Worm (Caenorhabditis elegans): ENCODE data around the gene C41H7.9.

ce11 chrII:2973940-2974402, 38.1 kb downstream of the C41H7.9 start:
- TF ChIP-seq F16B12.6 (tag; optimal IDR thresholded peaks at IDR 0.05): peak; percentile 38
- peak; percentile 42 for TF ChIP-seq fkh-4 (tag; optimal IDR thresholded peaks at IDR 0.05; ENCODE audit: borderline replicate concordance)
- peak; percentile 94 for TF ChIP-seq lin-13 (GFP tag; optimal IDR thresholded peaks at IDR 0.05)
- TF ChIP-seq zag-1 (tag; optimal IDR thresholded peaks at IDR 0.05): peak; percentile 28
- no peak for TF ChIP-seq pqm-1 (tag; optimal IDR thresholded peaks at IDR 0.05)
- peak; percentile 57 for TF ChIP-seq ama-1 (optimal IDR thresholded peaks at IDR 0.05)
- TF ChIP-seq nhr-76 (tag; optimal IDR thresholded peaks at IDR 0.05): peak; percentile 56
- peak; percentile 90 for TF ChIP-seq nhr-11 (tag; optimal IDR thresholded peaks at IDR 0.05)
- peak; percentile 84 for TF ChIP-seq snpc-4 (tag; optimal IDR thresholded peaks at IDR 0.05)
- TF ChIP-seq nhr-90 (tag; optimal IDR thresholded peaks at IDR 0.05; ENCODE audit: poor library complexity): peak; percentile 96
